Worm (Caenorhabditis elegans): ENCODE measurements around the gene irld-2.

irld-2 gene

DNA sequence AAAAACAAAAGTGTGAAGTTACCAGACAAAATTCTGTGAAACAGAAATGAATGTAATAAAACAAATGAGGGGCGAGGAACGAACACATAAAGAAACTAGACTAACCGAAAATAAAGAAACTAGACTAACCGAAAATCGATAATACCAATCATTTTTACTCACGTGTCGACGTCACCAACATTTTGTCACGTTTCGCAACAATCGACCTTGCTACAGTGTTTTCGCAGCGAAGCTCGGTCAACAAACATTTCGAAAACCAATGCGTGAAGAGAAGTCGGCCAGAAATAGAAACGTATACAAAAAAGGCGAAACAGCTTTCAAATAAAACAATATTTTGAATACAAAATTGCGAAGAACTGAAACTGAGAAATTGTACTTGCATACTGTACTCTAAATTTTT is 27.9 kb downstream of the irld-2 start:
- TF ChIP-seq tbx-11 (GFP tag; IDR thresholded peaks at IDR 0.05) (no peak), tbx-37 (GFP tag; conservative IDR thresholded peaks at IDR 0.05) (no peak)

ce11 chrX:13364897-13365296 is 30.0 kb downstream of the irld-2 start, which contains the start of gene C49F8.1:
Gene C49F8.1, minus strand, starts transcription at chrX:13364997.
- no peak for TF ChIP-seq ets-7 (tag; optimal IDR thresholded peaks at IDR 0.05)
- no peak for TF ChIP-seq ceh-13 (GFP tag; optimal IDR thresholded peaks at IDR 0.05)
- no peak for TF ChIP-seq pes-1 (GFP tag; IDR thresholded peaks at IDR 0.05)
- TF ChIP-seq tbx-11 (GFP tag; IDR thresholded peaks at IDR 0.05): no peak

DNA sequence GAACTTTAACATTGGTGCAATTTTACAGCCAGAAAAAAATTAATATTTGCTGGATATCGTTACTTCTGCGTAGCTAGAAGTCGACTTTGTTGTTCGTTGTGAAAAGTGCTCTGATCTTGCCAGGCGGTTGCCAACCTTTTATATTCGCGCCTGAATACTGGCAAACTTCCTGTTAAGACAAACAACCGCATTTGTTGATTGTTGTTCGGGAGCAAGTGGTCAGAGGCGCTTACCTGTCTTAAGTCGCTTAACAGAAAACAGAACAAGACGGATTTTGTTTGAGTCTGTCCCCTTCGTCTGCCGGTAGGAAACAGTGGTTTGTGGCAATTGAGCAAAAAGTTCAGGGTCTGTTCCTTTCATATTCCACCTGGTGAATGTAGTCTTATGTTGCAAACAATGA is 32.4 kb downstream of the irld-2 start, which contains the start of gene C49F8.15:
C49F8.15 (minus strand) TSS at position 101 of the 400 bp plus-strand sequence.
- TF ChIP-seq aly-1 (tag; optimal IDR thresholded peaks at IDR 0.05): no peak
- TF ChIP-seq flt-1 (GFP tag; IDR thresholded peaks at IDR 0.05): no peak
- no peak for TF ChIP-seq sea-1 (GFP tag; conservative IDR thresholded peaks at IDR 0.05)

ce11 chrX:13360632-13361031 is 34.2 kb downstream of the irld-2 start:
- TF ChIP-seq B0310.2 (tag; optimal IDR thresholded peaks at IDR 0.05) (no peak), hmg-4 (GFP tag; optimal IDR thresholded peaks at IDR 0.05) (no peak), tra-4 (tag; optimal IDR thresholded peaks at IDR 0.05) (no peak), ceh-36 (tag; optimal IDR thresholded peaks at IDR 0.05) (no peak), ets-7 (tag; optimal IDR thresholded peaks at IDR 0.05) (no peak), hmbx-1 (tag; optimal IDR thresholded peaks at IDR 0.05) (no peak), flt-1 (GFP tag; IDR thresholded peaks at IDR 0.05) (no peak), sea-1 (GFP tag; conservative IDR thresholded peaks at IDR 0.05) (no peak), ama-1 (optimal IDR thresholded peaks at IDR 0.05) (no peak), ceh-13 (GFP tag; optimal IDR thresholded peaks at IDR 0.05) (no peak), aly-1 (tag; optimal IDR thresholded peaks at IDR 0.05) (no peak), pes-1 (GFP tag; IDR thresholded peaks at IDR 0.05) (no peak), tbx-37 (GFP tag; conservative IDR thresholded peaks at IDR 0.05) (no peak), tbx-11 (GFP tag; IDR thresholded peaks at IDR 0.05) (no peak), scrt-1 (GFP tag; IDR thresholded peaks at IDR 0.05) (no peak)

ce11 chrX:13359800-13360199 is 35.1 kb downstream of the irld-2 start:
- TF ChIP-seq tra-4 (tag; optimal IDR thresholded peaks at IDR 0.05) (no peak), tbx-37 (GFP tag; conservative IDR thresholded peaks at IDR 0.05) (no peak), hmbx-1 (tag; optimal IDR thresholded peaks at IDR 0.05) (no peak), ceh-13 (GFP tag; optimal IDR thresholded peaks at IDR 0.05) (no peak), hmg-4 (GFP tag; optimal IDR thresholded peaks at IDR 0.05) (no peak), flt-1 (GFP tag; IDR thresholded peaks at IDR 0.05) (no peak)

ce11 chrX:13358573-13358972 is 36.3 kb downstream of the irld-2 start:
- no peak for TF ChIP-seq ama-1 (optimal IDR thresholded peaks at IDR 0.05)
- TF ChIP-seq B0310.2 (tag; optimal IDR thresholded peaks at IDR 0.05): no peak

ce11 chrX:13357673-13358072 is 37.2 kb downstream of the irld-2 start:
- TF ChIP-seq hnd-1 (tag; optimal IDR thresholded peaks at IDR 0.05) (no peak), hmg-4 (GFP tag; optimal IDR thresholded peaks at IDR 0.05) (no peak), tra-4 (tag; optimal IDR thresholded peaks at IDR 0.05) (no peak), sea-1 (GFP tag; conservative IDR thresholded peaks at IDR 0.05) (no peak), tbx-37 (GFP tag; conservative IDR thresholded peaks at IDR 0.05) (no peak)

DNA sequence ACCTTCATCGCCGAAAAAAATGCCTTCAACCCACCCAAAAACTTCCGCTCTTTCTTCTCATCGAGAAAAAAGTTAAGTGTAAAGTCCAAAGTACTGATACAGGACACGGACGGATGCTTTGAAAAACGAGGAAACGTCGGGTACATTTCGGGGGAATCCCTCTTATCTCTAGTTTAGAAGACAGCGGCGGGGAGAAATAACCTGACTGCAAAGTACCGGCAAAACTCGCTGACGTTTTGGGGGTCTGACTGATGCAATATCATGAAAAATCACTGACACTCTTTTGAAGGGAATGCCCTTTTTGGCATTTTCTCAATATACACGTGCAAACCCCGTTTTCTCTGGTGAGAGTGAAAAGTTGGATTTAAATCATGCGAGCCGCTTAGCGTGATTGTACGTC is 38.4 kb downstream of the irld-2 start:
- TF ChIP-seq pes-1 (GFP tag; IDR thresholded peaks at IDR 0.05): no peak
- TF ChIP-seq B0310.2 (tag; optimal IDR thresholded peaks at IDR 0.05): no peak
- no peak for TF ChIP-seq sea-1 (GFP tag; conservative IDR thresholded peaks at IDR 0.05)
- no peak for TF ChIP-seq tbx-11 (GFP tag; IDR thresholded peaks at IDR 0.05)

- TF ChIP-seq aly-1 (tag; optimal IDR thresholded peaks at IDR 0.05): no peak
- no peak for TF ChIP-seq B0310.2 (tag; optimal IDR thresholded peaks at IDR 0.05)
- TF ChIP-seq ets-7 (tag; optimal IDR thresholded peaks at IDR 0.05): no peak
- TF ChIP-seq pes-1 (GFP tag; IDR thresholded peaks at IDR 0.05): no peak
- TF ChIP-seq hmg-4 (GFP tag; optimal IDR thresholded peaks at IDR 0.05): no peak
- no peak for TF ChIP-seq sea-1 (GFP tag; conservative IDR thresholded peaks at IDR 0.05)
- TF ChIP-seq ceh-13 (GFP tag; optimal IDR thresholded peaks at IDR 0.05): no peak
- TF ChIP-seq F13C5.2 (tag; optimal IDR thresholded peaks at IDR 0.05): no peak
- TF ChIP-seq tbx-37 (GFP tag; conservative IDR thresholded peaks at IDR 0.05): no peak
- no peak for TF ChIP-seq tra-4 (tag; optimal IDR thresholded peaks at IDR 0.05)
- no peak for TF ChIP-seq hmbx-1 (tag; optimal IDR thresholded peaks at IDR 0.05)
- TF ChIP-seq hnd-1 (tag; optimal IDR thresholded peaks at IDR 0.05): no peak
- no peak for TF ChIP-seq scrt-1 (GFP tag; IDR thresholded peaks at IDR 0.05)
- TF ChIP-seq tbx-11 (GFP tag; IDR thresholded peaks at IDR 0.05): no peak
- no peak for TF ChIP-seq ceh-36 (tag; optimal IDR thresholded peaks at IDR 0.05)
Measured at ce11 chrX:13354672-13355407, 40.0 kb downstream of the irld-2 start.
